Worm (Caenorhabditis elegans) whole organism, L1 larva: ENCODE data around the gene dhs-31.

Source experiments
- C16A3.4 ChIP-seq: fragments of 150-350 bp; optimal IDR thresholded peaks from 2 replicates; lab custom pipeline; 2014; ENCODE audit warnings: missing biosample characterization, missing genetic modification characterization
- F16B12.6 ChIP-seq: fragments of 150-350 bp; optimal IDR thresholded peaks from 2 replicates; lab custom pipeline; 2014; ENCODE audit warnings: missing biosample characterization, missing genetic modification characterization
- Y116A8C.19 ChIP-seq: sonication (generic microtip); optimal IDR thresholded peaks from 2 replicates; lab custom pipeline; 2016; ENCODE audit warnings: missing compliant biosample characterization, missing genetic modification characterization, borderline replicate concordance
- aha-1 ChIP-seq: fragments of 150-350 bp; optimal IDR thresholded peaks from 2 replicates; lab custom pipeline; 2014; ENCODE audit warnings: missing biosample characterization, missing genetic modification characterization
- alr-1 ChIP-seq: fragments of 200-800 bp; sonication (Bioruptor generic); optimal IDR thresholded peaks from 2 replicates; lab custom pipeline; 2018; ENCODE audit warnings: borderline replicate concordance, mild to moderate bottlenecking, missing genetic modification characterization, missing compliant biosample characterization
- ama-1 ChIP-seq: fragments of 150-350 bp; optimal IDR thresholded peaks from 2 replicates; lab custom pipeline; 2014
- ceh-8 ChIP-seq: fragments of 200-800 bp; sonication (Bioruptor generic); optimal IDR thresholded peaks from 2 replicates; lab custom pipeline; 2018; ENCODE audit warnings: mild to moderate bottlenecking, missing genetic modification characterization, moderate library complexity, missing compliant biosample characterization
- ceh-82 ChIP-seq, 3 experiments: fragments of 150-350 bp in 1 of 3; sonication (generic microtip) in 2 of 3; optimal IDR thresholded peaks; 2 replicates each; lab custom pipeline; 2014 to 2017; ENCODE audit warnings: missing biosample characterization in 3 of 3, missing genetic modification characterization in 3 of 3
- ceh-88 ChIP-seq: fragments of 200-800 bp; sonication (Bioruptor generic); IDR thresholded peaks from 2 replicates; pipeline ENCODE4 v1.3.6; 2022; ENCODE audit warnings: missing genetic modification characterization, missing compliant biosample characterization
- ceh-90 ChIP-seq: sonication (generic microtip); optimal IDR thresholded peaks from 2 replicates; lab custom pipeline; 2016; ENCODE audit warnings: missing genetic modification characterization, missing compliant biosample characterization
- ces-1 ChIP-seq: fragments of 150-350 bp; optimal IDR thresholded peaks from 2 replicates; lab custom pipeline; 2014; ENCODE audit warnings: missing biosample characterization, missing genetic modification reagents, missing genetic modification characterization
- dpl-1 ChIP-seq, 3 experiments: fragments of 150-350 bp in 2 of 3; sonication (generic microtip) in 1 of 3; optimal IDR thresholded peaks; 2 replicates each; lab custom pipeline; 2014 to 2017; ENCODE audit warnings: missing biosample characterization in 3 of 3, missing genetic modification characterization in 3 of 3, missing genetic modification reagents in 3 of 3
- dsc-1 ChIP-seq: sonication (generic microtip); optimal IDR thresholded peaks from 2 replicates; lab custom pipeline; 2016; ENCODE audit warnings: mild to moderate bottlenecking, missing genetic modification characterization, missing compliant biosample characterization
- egl-27 ChIP-seq, 2 experiments: fragments of 150-350 bp in 1 of 2; sonication (generic microtip); optimal IDR thresholded peaks; 3 replicates each; lab custom pipeline; 2017 to 2018; ENCODE audit warnings: missing biosample characterization in 2 of 2, missing genetic modification characterization in 2 of 2, missing genetic modification reagents in 2 of 2
- elt-2 ChIP-seq: sonication (generic microtip); optimal IDR thresholded peaks from 2 replicates; lab custom pipeline; 2016; ENCODE audit warnings: missing genetic modification characterization, mild to moderate bottlenecking, inconsistent platforms, missing compliant biosample characterization, missing genetic modification reagents
- elt-3 ChIP-seq, 6 experiments: fragments of 150-350 bp in 1 of 6; sonication (generic microtip); optimal IDR thresholded peaks; 2 replicates each; lab custom pipeline; 2017 to 2018; ENCODE audit warnings: missing biosample characterization in 6 of 6, missing genetic modification characterization in 6 of 6, inconsistent platforms in 1 of 6
- ets-5 ChIP-seq: fragments of 200-800 bp; sonication (Bioruptor generic); IDR thresholded peaks from 2 replicates; pipeline ENCODE4 v1.3.6; 2022; ENCODE audit warnings: missing genetic modification characterization, missing compliant biosample characterization
- fkh-10 ChIP-seq: sonication (generic microtip); optimal IDR thresholded peaks from 2 replicates; lab custom pipeline; 2017; ENCODE audit warnings: missing biosample characterization, missing genetic modification reagents, missing genetic modification characterization
- fkh-8 ChIP-seq: sonication (generic microtip); optimal IDR thresholded peaks from 2 replicates; lab custom pipeline; 2016; ENCODE audit warnings: mild to moderate bottlenecking, missing genetic modification characterization, missing compliant biosample characterization
- hlh-17 ChIP-seq: fragments of 200-800 bp; sonication (Bioruptor generic); optimal IDR thresholded peaks from 2 replicates; lab custom pipeline; 2018; ENCODE audit warnings: missing genetic modification characterization, mild to moderate bottlenecking, missing compliant biosample characterization, moderate library complexity, borderline replicate concordance
- hpl-2 ChIP-seq: fragments of 150-350 bp; optimal IDR thresholded peaks from 2 replicates; lab custom pipeline; 2014; ENCODE audit warnings: missing biosample characterization, missing genetic modification reagents, missing genetic modification characterization
- irx-1 ChIP-seq: sonication (generic microtip); optimal IDR thresholded peaks from 2 replicates; lab custom pipeline; 2016; ENCODE audit warnings: missing genetic modification characterization, missing compliant biosample characterization
- isw-1 ChIP-seq: fragments of 200-800 bp; sonication (Bioruptor generic); IDR thresholded peaks from 2 replicates; pipeline ENCODE4 v1.3.6; 2022; ENCODE audit warnings: missing genetic modification characterization, missing compliant biosample characterization
- jun-1 ChIP-seq: fragments of 150-350 bp; optimal IDR thresholded peaks from 2 replicates; lab custom pipeline; 2014; ENCODE audit warnings: missing biosample characterization, missing genetic modification reagents, missing genetic modification characterization
- lin-13 ChIP-seq: fragments of 150-350 bp; optimal IDR thresholded peaks from 2 replicates; lab custom pipeline; 2014; ENCODE audit warnings: missing biosample characterization, missing genetic modification reagents, missing genetic modification characterization
- lin-14 ChIP-seq: fragments of 200-800 bp; sonication (Bioruptor generic); optimal IDR thresholded peaks from 2 replicates; lab custom pipeline; 2018; ENCODE audit warnings: mild to moderate bottlenecking, missing genetic modification characterization, moderate library complexity, missing compliant biosample characterization
- mab-9 ChIP-seq: fragments of 200-800 bp; sonication (Bioruptor generic); IDR thresholded peaks from 2 replicates; pipeline ENCODE4 v1.3.6; 2022; ENCODE audit warnings: missing genetic modification reagents, missing genetic modification characterization, missing compliant biosample characterization
- mef-2 ChIP-seq: fragments of 150-350 bp; optimal IDR thresholded peaks from 2 replicates; lab custom pipeline; 2014; ENCODE audit warnings: missing biosample characterization, missing genetic modification characterization
- nhr-12 ChIP-seq: sonication (generic microtip); optimal IDR thresholded peaks from 2 replicates; lab custom pipeline; 2017; ENCODE audit warnings: missing biosample characterization, missing genetic modification characterization
- nhr-19 ChIP-seq: fragments of 200-800 bp; sonication (Bioruptor generic); conservative IDR thresholded peaks from 2 replicates; pipeline ENCODE4 v1.3.6; 2022; ENCODE audit warnings: missing genetic modification characterization, missing compliant biosample characterization
- nhr-47 ChIP-seq: sonication (generic microtip); optimal IDR thresholded peaks from 2 replicates; lab custom pipeline; 2016; ENCODE audit warnings: mild to moderate bottlenecking, missing genetic modification characterization, moderate library complexity, missing compliant biosample characterization
- nhr-71 ChIP-seq: sonication (generic microtip); optimal IDR thresholded peaks from 2 replicates; lab custom pipeline; 2016; ENCODE audit warnings: mild to moderate bottlenecking, missing genetic modification characterization, moderate library complexity, missing compliant biosample characterization
- nhr-76 ChIP-seq: sonication (generic microtip); optimal IDR thresholded peaks from 2 replicates; lab custom pipeline; 2017; ENCODE audit warnings: missing biosample characterization, missing genetic modification characterization
- nhr-77 ChIP-seq: fragments of 150-350 bp; optimal IDR thresholded peaks from 2 replicates; lab custom pipeline; 2014; ENCODE audit warnings: missing biosample characterization, missing genetic modification characterization
- nhr-85 ChIP-seq: sonication (generic microtip); peaks from one replicate; lab custom pipeline; 2016; ENCODE audit warnings: missing genetic modification characterization, inconsistent platforms, missing compliant biosample characterization
- pax-3 ChIP-seq: fragments of 200-800 bp; sonication (Bioruptor generic); optimal IDR thresholded peaks from 2 replicates; lab custom pipeline; 2018; ENCODE audit warnings: mild to moderate bottlenecking, missing genetic modification characterization, moderate library complexity, missing compliant biosample characterization
- rnt-1 ChIP-seq: sonication (generic microtip); optimal IDR thresholded peaks from 2 replicates; lab custom pipeline; 2016; ENCODE audit warnings: mild to moderate bottlenecking, missing genetic modification characterization, moderate library complexity, missing compliant biosample characterization
- snpc-4 ChIP-seq: fragments of 150-350 bp; optimal IDR thresholded peaks from 2 replicates; lab custom pipeline; 2014; ENCODE audit warnings: missing biosample characterization, missing genetic modification characterization
- sptf-1 ChIP-seq: fragments of 150-350 bp; optimal IDR thresholded peaks from 2 replicates; lab custom pipeline; 2014; ENCODE audit warnings: missing biosample characterization, missing genetic modification characterization
- tlp-1 ChIP-seq: fragments of 150-350 bp; optimal IDR thresholded peaks from 2 replicates; lab custom pipeline; 2014; ENCODE audit warnings: missing biosample characterization, missing genetic modification characterization
- unc-130 ChIP-seq: fragments of 150-350 bp; optimal IDR thresholded peaks from 2 replicates; lab custom pipeline; 2017; ENCODE audit warnings: missing biosample characterization, missing genetic modification characterization, inconsistent platforms
- unc-62 ChIP-seq: fragments of 150-350 bp; optimal IDR thresholded peaks from 2 replicates; lab custom pipeline; 2014; ENCODE audit warnings: missing biosample characterization, missing genetic modification reagents, missing genetic modification characterization
- vab-15 ChIP-seq: sonication (generic microtip); optimal IDR thresholded peaks from 2 replicates; lab custom pipeline; 2017; ENCODE audit warnings: missing genotype, mild to moderate bottlenecking, missing genetic modification characterization, missing compliant biosample characterization
- xbp-1 ChIP-seq: sonication (generic microtip); optimal IDR thresholded peaks from 2 replicates; lab custom pipeline; 2016; ENCODE audit warnings: missing genetic modification characterization, missing compliant biosample characterization
- zag-1 ChIP-seq: fragments of 150-350 bp; optimal IDR thresholded peaks from 2 replicates; lab custom pipeline; 2014; ENCODE audit warnings: missing biosample characterization, missing genetic modification characterization
- zip-4 ChIP-seq: fragments of 200-800 bp; sonication (Bioruptor generic); optimal IDR thresholded peaks from 2 replicates; lab custom pipeline; 2018; ENCODE audit warnings: mild to moderate bottlenecking, missing genetic modification characterization, moderate library complexity, missing compliant biosample characterization
- ztf-11 ChIP-seq, 2 experiments: sonication (generic microtip); optimal IDR thresholded peaks; 2 replicates each; lab custom pipeline; 2016 to 2017; ENCODE audit warnings: missing genetic modification characterization in 2 of 2, missing biosample characterization in 1 of 2, missing compliant biosample characterization in 1 of 2
- ztf-4 ChIP-seq: fragments of 150-350 bp; optimal IDR thresholded peaks from 2 replicates; lab custom pipeline; 2014; ENCODE audit warnings: missing biosample characterization, missing genetic modification characterization

dhs-31 gene

DNA sequence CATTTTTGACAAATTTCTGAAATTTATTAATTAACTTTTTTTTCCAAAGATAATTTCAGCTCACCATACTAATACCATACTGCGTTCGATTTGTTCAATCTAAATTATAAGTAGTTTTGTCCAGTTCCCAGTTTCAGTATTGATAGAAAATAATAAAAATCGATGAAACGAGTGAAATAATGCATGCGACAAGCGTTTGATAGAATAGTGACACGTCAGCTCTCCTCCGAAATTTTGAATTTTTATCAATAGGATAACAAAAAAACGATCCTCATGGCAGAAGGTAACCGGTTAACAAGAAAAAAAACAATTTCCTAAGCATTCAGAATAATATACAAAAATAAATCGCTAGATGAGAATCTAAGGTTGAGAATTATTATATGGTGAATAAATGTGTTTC, 39.0 kb downstream of the dhs-31 start, which contains the start of gene C47E12.3:
TSS of gene C47E12.3 (minus strand) at position 101 of the 400 bp plus-strand sequence.
- TF ChIP-seq Y116A8C.19 (tag; lab: Kevin White, UChicago) (no peak), alr-1 (tag; lab: Kevin White, UChicago) (no peak), ztf-4 (tag; lab: Kevin White, UChicago) (no peak), aha-1 (no peak), unc-62 (GFP tag; lab: Kevin White, UChicago) (no peak), hpl-2 (GFP tag; lab: Kevin White, UChicago) (no peak), mef-2 (tag; lab: Kevin White, UChicago) (no peak), irx-1 (tag; lab: Kevin White, UChicago) (no peak), ama-1 (lab: Kevin White, UChicago) (no peak), dsc-1 (tag; lab: Kevin White, UChicago) (no peak), vab-15 (tag; lab: Kevin White, UChicago) (no peak), fkh-8 (no peak), zag-1 (no peak), elt-3 (tag; optimal IDR thresholded peaks at IDR 0.05; lab: Kevin White, UChicago) (no peak), zip-4 (no peak)

DNA sequence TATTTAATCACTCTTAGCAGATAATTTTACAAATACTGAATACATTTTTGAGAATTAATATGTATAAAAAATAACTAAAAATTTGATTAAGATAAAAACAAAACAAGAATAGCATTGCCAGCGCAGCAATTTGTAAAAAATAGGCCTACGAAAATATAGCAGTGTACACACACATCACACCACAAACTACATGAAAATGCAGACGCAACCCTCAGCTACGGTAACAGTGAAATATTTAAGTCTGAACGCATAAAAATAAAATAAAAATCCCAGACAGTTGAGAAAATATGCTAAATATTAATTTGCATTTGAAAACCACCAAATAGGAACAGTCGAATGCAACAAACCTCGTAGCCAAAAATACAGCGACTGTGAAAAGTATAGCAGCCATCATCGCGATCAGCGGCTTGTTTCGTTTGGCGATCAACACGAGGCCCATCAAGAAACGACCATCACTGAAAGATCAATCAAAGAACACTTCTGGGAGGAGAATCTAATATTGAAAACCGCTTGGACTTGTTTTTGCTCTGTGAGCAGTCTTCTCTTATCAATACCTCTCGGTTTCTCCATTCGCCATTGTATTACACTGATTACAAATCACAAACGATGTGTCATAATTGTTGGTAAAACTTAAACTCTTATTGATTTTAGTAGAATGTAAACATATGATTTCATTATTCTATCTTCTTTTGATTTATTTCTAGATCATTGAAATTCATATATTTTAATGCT, 42.0 kb downstream of the dhs-31 start, which contains the start of gene pyp-1:
TSS of gene pyp-1 (minus strand) at position 439 of the 732 bp plus-strand sequence.
- TF ChIP-seq ama-1 (lab: Kevin White, UChicago) (no peak), nhr-85 (tag; lab: Kevin White, UChicago) (no peak), ceh-82 (tag; optimal IDR thresholded peaks at IDR 0.05; lab: Kevin White, UChicago) (no peak), F16B12.6 (tag; lab: Kevin White, UChicago) (peak; percentile 78), vab-15 (tag; lab: Kevin White, UChicago) (no peak), snpc-4 (no peak), hlh-17 (no peak), ceh-88 (GFP tag; lab: Robert Waterston, UW) (no peak), lin-13 (GFP tag; lab: Kevin White, UChicago) (no peak), dpl-1 (GFP tag; optimal IDR thresholded peaks at IDR 0.05; lab: Kevin White, UChicago) (peak in 1 of 3 experiments; percentile 41), C16A3.4 (tag; lab: Kevin White, UChicago) (no peak), ztf-11 (tag; optimal IDR thresholded peaks at IDR 0.05; lab: Kevin White, UChicago) (no peak), nhr-19 (peak; percentile 88), unc-130 (tag; lab: Kevin White, UChicago) (no peak), hpl-2 (GFP tag; lab: Kevin White, UChicago) (no peak), pax-3 (no peak), fkh-10 (no peak), sptf-1 (tag; lab: Kevin White, UChicago) (no peak), ceh-90 (no peak), nhr-76 (no peak), nhr-77 (no peak), mef-2 (tag; lab: Kevin White, UChicago) (no peak), rnt-1 (tag; lab: Kevin White, UChicago) (peak; percentile 12), tlp-1 (tag; lab: Kevin White, UChicago) (no peak), egl-27 (tag; optimal IDR thresholded peaks at IDR 0.05; lab: Kevin White, UChicago) (no peak), unc-62 (GFP tag; lab: Kevin White, UChicago) (no peak), jun-1 (no peak), lin-14 (GFP tag; lab: Kevin White, UChicago) (no peak), nhr-71 (peak; percentile 45), nhr-12 (tag; lab: Kevin White, UChicago) (no peak), isw-1 (GFP tag; lab: Robert Waterston, UW) (no peak), ets-5 (GFP tag; lab: Robert Waterston, UW) (no peak), nhr-47 (tag; lab: Kevin White, UChicago) (peak; percentile 22), ceh-8 (GFP tag; lab: Kevin White, UChicago) (no peak), xbp-1 (tag; lab: Kevin White, UChicago) (peak; percentile 10), elt-2 (tag; lab: Kevin White, UChicago) (peak; percentile 20), ces-1 (GFP tag; lab: Kevin White, UChicago) (no peak), ztf-4 (tag; lab: Kevin White, UChicago) (no peak), irx-1 (tag; lab: Kevin White, UChicago) (no peak), zag-1 (no peak), mab-9 (GFP tag; lab: Robert Waterston, UW) (no peak)
